Fruit fly (Drosophila melanogaster): ENCODE data around the gene CG1806.

CG1806 gene

dm6 chrX:12014800-12015389 lies 7.9 kb downstream of the CG1806 start (continued):
- TF ChIP-seq vnd (GFP tag; IDR thresholded peaks at IDR 0.05; ENCODE audit: partially characterized antibody) (no peak), bcd (GFP tag; optimal IDR thresholded peaks at IDR 0.05) (peak; percentile 21), CG11398 (GFP tag; optimal IDR thresholded peaks at IDR 0.05) (no peak), Hr51 (GFP tag; optimal IDR thresholded peaks at IDR 0.05) (no peak), sna (GFP tag; IDR thresholded peaks at IDR 0.05; ENCODE audit: partially characterized antibody) (no peak), chn (GFP tag; optimal IDR thresholded peaks at IDR 0.05) (peak; percentile 18), klu (GFP tag; IDR thresholded peaks at IDR 0.05) (no peak), CG8281 (tag; optimal IDR thresholded peaks at IDR 0.05) (no peak)

dm6 chrX:12017815-12018439 lies 11.0 kb downstream of the CG1806 start, which contains the start of gene Chrac-16:
Gene Chrac-16, minus strand, starts transcription at chrX:12017961.
- peak; percentile 81 for TF ChIP-seq Bgb (GFP tag; IDR thresholded peaks at IDR 0.05; ENCODE audit: partially characterized antibody)
- no peak for TF ChIP-seq CG17361 (GFP tag; IDR thresholded peaks at IDR 0.05)
- no peak for TF ChIP-seq ara (GFP tag; IDR thresholded peaks at IDR 0.05)
- TF ChIP-seq CG3995 (GFP tag; optimal IDR thresholded peaks at IDR 0.05), result peak; percentile 2
- no peak for TF ChIP-seq Side (GFP tag; optimal IDR thresholded peaks at IDR 0.05)
- TF ChIP-seq NFAT (GFP tag; IDR thresholded peaks at IDR 0.05), result no peak
- no peak for TF ChIP-seq CG15073 (GFP tag; optimal IDR thresholded peaks at IDR 0.05)
- no peak for TF ChIP-seq CG14050 (GFP tag; IDR thresholded peaks at IDR 0.05)
- peak; percentile 20 for TF ChIP-seq gfzf (GFP tag; optimal IDR thresholded peaks at IDR 0.05)
- peak; percentile 73 for TF ChIP-seq hb (GFP tag; IDR thresholded peaks at IDR 0.05; ENCODE audit: partially characterized antibody)
- TF ChIP-seq fru (optimal IDR thresholded peaks at IDR 0.05), result no peak
- TF ChIP-seq CG18619 (GFP tag; optimal IDR thresholded peaks at IDR 0.05), result no peak
- TF ChIP-seq HLH3B (GFP tag; IDR thresholded peaks at IDR 0.05), result no peak
- no peak for TF ChIP-seq wek (GFP tag; optimal IDR thresholded peaks at IDR 0.05)
- TF ChIP-seq sug (tag; optimal IDR thresholded peaks at IDR 0.05), result no peak
- peak; percentile 37; the same call in 2 of the 3 replicates for TF ChIP-seq row (GFP tag; IDR thresholded peaks at IDR 0.05)
- no peak for TF ChIP-seq gcm2 (GFP tag; optimal IDR thresholded peaks at IDR 0.05)
- TF ChIP-seq ems (GFP tag; optimal IDR thresholded peaks at IDR 0.05), result no peak
- TF ChIP-seq CG15696 (tag; optimal IDR thresholded peaks at IDR 0.05), result no peak
- TF ChIP-seq gt (GFP tag; IDR thresholded peaks at IDR 0.05), result no peak
- peak; percentile 19 for TF ChIP-seq sqz (GFP tag; optimal IDR thresholded peaks at IDR 0.05)
- no peak for TF ChIP-seq CG31441 (GFP tag; IDR thresholded peaks at IDR 0.05)
- peak; percentile 86 for TF ChIP-seq bbx (GFP tag; IDR thresholded peaks at IDR 0.05; ENCODE audit: partially characterized antibody)
- peak; percentile 76 for TF ChIP-seq Dref (GFP tag; IDR thresholded peaks at IDR 0.05)
- no peak for TF ChIP-seq tio (GFP tag; optimal IDR thresholded peaks at IDR 0.05)
- TF ChIP-seq CG10431 (GFP tag; optimal IDR thresholded peaks at IDR 0.05), result no peak
- no peak for TF ChIP-seq CG6765 (GFP tag; optimal IDR thresholded peaks at IDR 0.05)
- peak; percentile 54; the same call in 1 of the 2 replicates for TF ChIP-seq CG42726 (GFP tag; IDR thresholded peaks at IDR 0.05; ENCODE audit: partially characterized antibody)
- TF ChIP-seq CG2712 (tag; optimal IDR thresholded peaks at IDR 0.05), result no peak
- no peak for TF ChIP-seq gsb (GFP tag; IDR thresholded peaks at IDR 0.05)
- TF ChIP-seq CG13287 (GFP tag; IDR thresholded peaks at IDR 0.05; ENCODE audit: partially characterized antibody), result peak; percentile 71
- TF ChIP-seq chinmo (GFP tag; IDR thresholded peaks at IDR 0.05; ENCODE audit: partially characterized antibody), result peak; percentile 79; the same call in 3 of the 4 replicates
- no peak for TF ChIP-seq CG11723 (GFP tag; optimal IDR thresholded peaks at IDR 0.05)
- TF ChIP-seq BEAF-32 (GFP tag; optimal IDR thresholded peaks at IDR 0.05), result peak; percentile 74
- no peak for TF ChIP-seq CG15514 (GFP tag; optimal IDR thresholded peaks at IDR 0.05)
- no peak for TF ChIP-seq ken (GFP tag; IDR thresholded peaks at IDR 0.05)
- TF ChIP-seq zen2 (GFP tag; IDR thresholded peaks at IDR 0.05; ENCODE audit: partially characterized antibody), result peak; percentile 73
- TF ChIP-seq lmd (GFP tag; IDR thresholded peaks at IDR 0.05), result no peak
- TF ChIP-seq CG6683 (GFP tag; optimal IDR thresholded peaks at IDR 0.05), result no peak
- TF ChIP-seq HLH4C (GFP tag; IDR thresholded peaks at IDR 0.05; ENCODE audit: partially characterized antibody), result peak; percentile 70
